Worm (Caenorhabditis elegans) whole organism, L4/young adult: Measurements from ENCODE around the gene cblc-1.
"Not testable (repeated sequence)": the region's sequence is repeated elsewhere in the genome, so short reads cannot be mapped to it uniquely, and the experiment has no call there.

Experiments used
- W03F9.2 ChIP-seq: fragments of 150-350 bp; optimal IDR thresholded peaks from 2 replicates; lab custom pipeline; 2014; ENCODE audit warnings: missing biosample characterization, missing genetic modification characterization
- dao-5 ChIP-seq: sonication (generic microtip); optimal IDR thresholded peaks from 2 replicates; lab custom pipeline; 2016; ENCODE audit warnings: missing genotype, missing genetic modification characterization, moderate library complexity, missing compliant biosample characterization
- him-1 ChIP-seq: sonication (generic microtip); optimal IDR thresholded peaks from 2 replicates; lab custom pipeline; 2016; ENCODE audit warnings: missing genotype, missing genetic modification reagents, missing genetic modification characterization, missing compliant biosample characterization

DNA sequence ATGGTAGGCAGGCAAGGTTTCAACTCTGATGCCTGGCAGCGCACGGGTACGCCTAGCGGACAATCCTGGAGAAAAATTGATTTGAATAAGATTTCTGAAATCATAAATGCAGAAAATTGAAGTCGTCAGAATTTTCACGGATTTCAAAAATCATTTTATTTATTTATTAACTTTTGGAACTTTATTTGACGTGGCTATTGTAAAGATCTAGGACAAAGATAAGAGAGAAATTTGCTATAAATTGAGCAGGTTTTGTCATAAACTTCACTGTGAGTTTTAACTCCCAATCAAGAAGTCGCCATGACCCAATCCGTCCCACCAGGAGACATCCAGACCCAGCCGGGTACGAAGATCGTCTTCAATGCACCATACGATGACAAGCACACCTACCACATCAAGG is 8.2 kb downstream of the cblc-1 start, which contains the start of gene msp-152:
- not testable (repeated sequence) for TF ChIP-seq dao-5; him-1; W03F9.2 (tag; lab: Kevin White, UChicago)
